Worm (Caenorhabditis elegans): ENCODE measurements around the gene jtr-1.
A peak's percentile ranks its signal among the peaks of the same experiment; 100 is the strongest.

jtr-1 gene

DNA sequence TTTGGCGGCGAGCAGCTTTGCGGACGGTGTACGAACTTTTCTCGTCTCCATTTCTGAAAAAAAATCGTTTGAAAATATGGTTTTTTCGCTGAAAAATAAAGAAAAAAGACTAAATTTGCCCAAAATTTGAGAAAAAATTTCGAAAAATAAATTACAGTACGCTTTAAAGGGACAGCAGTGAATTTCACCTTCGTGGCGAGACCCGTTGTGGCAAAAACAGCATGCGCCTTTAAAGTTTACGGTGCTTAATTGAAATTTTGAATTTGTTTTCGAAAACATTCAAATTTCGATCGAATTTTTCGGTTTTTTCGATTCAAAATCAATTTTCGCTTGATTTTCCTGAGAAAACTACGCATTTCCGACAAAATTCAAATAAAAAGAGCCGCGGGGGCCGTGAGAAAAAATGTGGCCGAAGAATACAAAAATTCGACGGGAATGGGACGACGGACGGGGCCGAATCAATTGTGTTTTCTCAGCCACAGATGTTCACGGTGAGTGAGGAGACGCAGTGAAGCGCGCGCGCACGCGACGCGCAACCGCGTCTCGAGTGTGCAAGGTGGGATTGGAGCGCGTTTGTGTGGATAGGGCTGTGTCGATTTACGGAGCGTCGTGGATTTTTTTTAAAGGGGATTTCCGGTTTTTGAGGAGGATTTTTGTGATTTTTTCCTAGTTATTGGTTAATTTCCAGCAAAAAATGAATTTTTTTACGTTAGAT lies 777 bp upstream of the jtr-1 start, which contains the start of gene Y77E11A.7 (continued):
- TF ChIP-seq arid-1 (GFP tag; conservative IDR thresholded peaks at IDR 0.05) (peak; percentile 37; the same call in 1 of the 2 replicates), Y48G9A.11 (GFP tag; IDR thresholded peaks at IDR 0.05) (no peak; the same call in 1 of the 2 replicates), ztf-11 (tag; optimal IDR thresholded peaks at IDR 0.05) (no peak), egl-27 (tag; optimal IDR thresholded peaks at IDR 0.05) (no peak), hlh-11 (tag; optimal IDR thresholded peaks at IDR 0.05) (peak; percentile 94), dmd-8 (GFP tag; IDR thresholded peaks at IDR 0.05) (no peak), cey-2 (tag; optimal IDR thresholded peaks at IDR 0.05; ENCODE audit: borderline replicate concordance, insufficient read depth) (no peak), vab-7 (GFP tag; IDR thresholded peaks at IDR 0.05) (0 out of 2 replicates have a peak, but pooled peaks have one; percentile 55), lin-39 (tag; optimal IDR thresholded peaks at IDR 0.05) (no peak), tag-97 (GFP tag; IDR thresholded peaks at IDR 0.05) (no peak), F49E8.2 (tag; optimal IDR thresholded peaks at IDR 0.05; ENCODE audit: borderline replicate concordance) (peak; percentile 44), ceh-44 (GFP tag; IDR thresholded peaks at IDR 0.05) (0 out of 2 replicates have a peak, but pooled peaks have one; percentile 17), ZK337.2 (GFP tag; IDR thresholded peaks at IDR 0.05) (no peak), lin-1 (GFP tag; IDR thresholded peaks at IDR 0.05) (no peak), dpl-1 (GFP tag; optimal IDR thresholded peaks at IDR 0.05) (peak; percentile 79), mes-2 (tag; optimal IDR thresholded peaks at IDR 0.05; ENCODE audit: poor library complexity, severe bottlenecking) (peak; percentile 91), lsy-2 (tag; optimal IDR thresholded peaks at IDR 0.05) (peak; percentile 79 to 91), ztf-7 (tag; optimal IDR thresholded peaks at IDR 0.05) (no peak), skn-1 (tag; optimal IDR thresholded peaks at IDR 0.05) (no peak), Y105C5A.15 (GFP tag; IDR thresholded peaks at IDR 0.05) (no peak)

DNA sequence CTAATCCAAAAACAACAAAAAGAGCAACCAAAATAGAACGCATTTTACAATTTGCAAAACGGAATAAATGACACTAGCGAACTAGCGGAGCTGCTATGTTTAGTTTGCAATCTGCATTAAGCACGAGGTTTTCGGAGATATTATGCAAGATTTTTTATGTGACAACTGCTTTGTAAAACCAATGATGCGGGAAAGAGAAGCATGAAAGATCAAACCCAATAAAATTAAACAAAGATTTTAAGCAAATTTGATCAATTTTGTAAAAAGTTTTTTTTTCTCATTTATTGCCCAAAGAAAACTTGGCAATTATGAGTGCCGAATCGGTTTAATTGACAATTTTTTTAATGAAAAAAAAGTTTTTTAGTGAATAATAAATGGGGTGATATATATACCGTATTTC lies 4.2 kb downstream of the jtr-1 start, which contains the start of gene Y77E11A.8:
Y77E11A.8 (minus strand) TSS at position 101 of the 400 bp plus-strand sequence.
- TF ChIP-seq attf-4 (tag; optimal IDR thresholded peaks at IDR 0.05) (no peak), nhr-48 (tag; optimal IDR thresholded peaks at IDR 0.05) (no peak), ZK337.2 (GFP tag; IDR thresholded peaks at IDR 0.05) (no peak), pha-4 (GFP tag; IDR thresholded peaks at IDR 0.05) (no peak), pha-4 (tag; optimal IDR thresholded peaks at IDR 0.05) (no peak), nhr-42 (GFP tag; IDR thresholded peaks at IDR 0.05) (no peak), ztf-7 (tag; optimal IDR thresholded peaks at IDR 0.05) (no peak), spr-3 (GFP tag; optimal IDR thresholded peaks at IDR 0.05) (no peak), gei-8 (GFP tag; optimal IDR thresholded peaks at IDR 0.05) (no peak), D1046.2 (GFP tag; IDR thresholded peaks at IDR 0.05) (no peak), ceh-44 (GFP tag; IDR thresholded peaks at IDR 0.05) (no peak), F49E8.2 (tag; optimal IDR thresholded peaks at IDR 0.05; ENCODE audit: borderline replicate concordance) (no peak), Y48G9A.11 (GFP tag; IDR thresholded peaks at IDR 0.05) (no peak), ztf-11 (tag; optimal IDR thresholded peaks at IDR 0.05) (no peak), unc-62 (GFP tag; optimal IDR thresholded peaks at IDR 0.05 in 1 of 2) (no peak), unc-62 (tag; optimal IDR thresholded peaks at IDR 0.05) (no peak), ama-1 (optimal IDR thresholded peaks at IDR 0.05) (no peak), cey-2 (tag; optimal IDR thresholded peaks at IDR 0.05; ENCODE audit: borderline replicate concordance, insufficient read depth) (no peak)

DNA sequence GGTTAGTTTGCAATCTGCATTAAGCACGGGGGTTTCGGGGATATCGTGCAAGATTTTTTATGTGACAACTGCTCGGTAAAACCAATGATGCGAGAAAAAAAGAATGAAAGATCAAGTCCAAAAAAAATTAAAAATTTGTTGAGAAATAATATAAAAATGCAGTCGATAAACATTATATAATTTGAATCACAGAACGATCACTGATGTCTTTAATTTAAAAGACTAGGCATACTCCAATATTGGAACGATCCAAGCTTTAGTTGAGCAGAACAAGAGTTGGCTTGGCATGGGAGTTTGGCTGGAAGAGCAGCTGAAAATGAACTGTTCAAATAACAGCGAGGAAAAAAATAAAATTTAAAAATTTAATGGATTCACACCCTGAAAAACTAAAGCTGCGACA lies 6.6 kb downstream of the jtr-1 start, which contains the start of gene clec-171:
clec-171 (minus strand) TSS at position 101 of the 400 bp plus-strand sequence.
- TF ChIP-seq F10B5.3 (tag; optimal IDR thresholded peaks at IDR 0.05): no peak
- no peak for TF ChIP-seq lin-38 (GFP tag; IDR thresholded peaks at IDR 0.05)
- TF ChIP-seq snpc-4 (tag; optimal IDR thresholded peaks at IDR 0.05): no peak
- no peak for TF ChIP-seq ceh-32 (tag; optimal IDR thresholded peaks at IDR 0.05; ENCODE audit: poor library complexity)
- no peak for TF ChIP-seq D1046.2 (GFP tag; IDR thresholded peaks at IDR 0.05)
- TF ChIP-seq ceh-20 (GFP tag; IDR thresholded peaks at IDR 0.05): no peak
- TF ChIP-seq nhr-102 (tag; optimal IDR thresholded peaks at IDR 0.05): no peak
- no peak for TF ChIP-seq lin-29 (GFP tag; IDR thresholded peaks at IDR 0.05)
- no peak for TF ChIP-seq zfp-2 (tag; optimal IDR thresholded peaks at IDR 0.05)
- TF ChIP-seq pqm-1 (tag; optimal IDR thresholded peaks at IDR 0.05): no peak
- TF ChIP-seq daf-8 (GFP tag; IDR thresholded peaks at IDR 0.05): no peak
- TF ChIP-seq unc-62 (GFP tag; optimal IDR thresholded peaks at IDR 0.05 in 1 of 2): no peak
- TF ChIP-seq unc-62 (tag; optimal IDR thresholded peaks at IDR 0.05): no peak
- no peak for TF ChIP-seq saeg-2 (GFP tag; IDR thresholded peaks at IDR 0.05)
- TF ChIP-seq zfp-3 (GFP tag; conservative IDR thresholded peaks at IDR 0.05): no peak
- no peak for TF ChIP-seq lin-13 (GFP tag; optimal IDR thresholded peaks at IDR 0.05)
- no peak for TF ChIP-seq mxl-3 (GFP tag; optimal IDR thresholded peaks at IDR 0.05)
- no peak for TF ChIP-seq madf-9 (GFP tag; conservative IDR thresholded peaks at IDR 0.05)
- no peak for TF ChIP-seq nhr-77 (tag; optimal IDR thresholded peaks at IDR 0.05)

All from whole organism, L4 larva.